Worm (Caenorhabditis elegans): Measurements from ENCODE around the gene clc-31.

- TF ChIP-seq lin-29 (GFP tag; IDR thresholded peaks at IDR 0.05) (no peak), ces-1 (GFP tag; optimal IDR thresholded peaks at IDR 0.05) (no peak), nhr-77 (tag; optimal IDR thresholded peaks at IDR 0.05) (no peak), unc-39 (tag; optimal IDR thresholded peaks at IDR 0.05) (no peak), snpc-4 (tag; optimal IDR thresholded peaks at IDR 0.05) (no peak)
Measured at ce11 chrII:340224-340623, at the start of gene clc-31.

Data from whole organism, L4 larva.